Fruit fly (Drosophila melanogaster): ENCODE data around the gene RabGGTb.
A peak's percentile ranks its signal among the peaks of the same experiment; 100 is the strongest.

DNA sequence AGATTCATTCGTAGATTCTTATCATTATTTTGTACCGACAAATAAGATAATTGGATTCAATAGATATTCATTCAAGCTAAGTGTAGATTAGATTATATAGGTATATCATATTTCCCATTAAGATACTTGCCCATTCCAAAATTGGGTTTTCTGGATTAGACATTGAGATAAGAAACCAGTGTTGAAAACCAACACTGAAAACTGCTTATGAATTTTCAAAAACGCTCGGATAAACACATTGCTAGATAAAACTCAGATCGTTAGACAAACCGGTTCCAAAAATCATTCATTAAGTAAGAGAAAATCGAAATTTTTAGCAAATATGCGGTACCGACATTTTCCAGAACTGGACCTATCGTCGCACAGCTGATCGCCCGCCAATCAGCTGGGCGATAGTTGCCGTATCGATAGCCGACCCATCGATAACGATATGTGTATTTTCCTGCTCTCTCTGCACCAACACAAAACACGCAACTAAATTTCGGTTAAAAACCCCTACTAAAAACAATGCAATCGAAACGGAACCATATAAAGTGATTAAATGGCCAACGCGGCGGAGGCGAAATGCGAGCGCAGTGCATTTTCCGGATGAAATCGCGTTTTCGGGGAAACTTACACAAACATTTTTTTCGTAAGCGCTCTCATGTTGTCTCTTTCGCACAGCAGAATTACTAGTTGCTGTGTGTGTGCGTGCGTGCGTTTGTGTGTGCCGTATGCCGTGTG is 6.8 kb downstream of the RabGGTb start, which contains the start of the genes NTPase and lilli:
- peak; percentile 42 for TF ChIP-seq Met (GFP tag; optimal IDR thresholded peaks at IDR 0.05)
- TF ChIP-seq ss (GFP tag; optimal IDR thresholded peaks at IDR 0.05) = peak in 1 of 2 experiments; percentile 16
- peak; percentile 19 for TF ChIP-seq CG16779 (tag; optimal IDR thresholded peaks at IDR 0.05)
- peak; percentile 20 for TF ChIP-seq CG11902 (GFP tag; optimal IDR thresholded peaks at IDR 0.05)
- no peak for TF ChIP-seq CG3032 (tag; optimal IDR thresholded peaks at IDR 0.05)
- peak; percentile 31 for TF ChIP-seq Ets21C (GFP tag; optimal IDR thresholded peaks at IDR 0.05)
- no peak for TF ChIP-seq CG6854 (GFP tag; optimal IDR thresholded peaks at IDR 0.05)
- peak; percentile 59 for TF ChIP-seq CG8319 (GFP tag; optimal IDR thresholded peaks at IDR 0.05)
- TF ChIP-seq fd85E (GFP tag; optimal IDR thresholded peaks at IDR 0.05) = peak; percentile 19
- TF ChIP-seq Lpt (GFP tag; optimal IDR thresholded peaks at IDR 0.05) = no peak

All from whole organism, prepupa.